Worm (Caenorhabditis elegans): ENCODE data around the gene srz-96.

The srz-96 gene

DNA sequence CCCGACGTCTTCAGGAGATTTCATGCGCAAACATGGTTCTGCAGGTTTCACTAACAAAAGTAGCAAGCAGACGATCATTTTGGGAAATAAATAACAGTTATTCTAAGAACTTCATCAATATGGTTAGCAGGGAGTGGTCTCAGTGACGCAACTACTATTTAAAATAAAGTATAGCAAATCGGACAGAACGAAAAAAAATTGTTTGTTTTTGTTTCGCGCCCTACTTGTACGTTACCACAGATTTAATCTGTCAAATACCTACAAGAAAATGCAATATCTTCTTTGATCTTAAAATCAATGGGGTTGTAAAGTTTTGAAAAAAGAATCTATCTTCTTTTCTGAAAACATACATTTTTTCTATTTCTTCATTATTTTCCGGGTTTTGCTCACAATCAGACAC, at the start of gene srz-96:
srz-96 (plus strand) TSS at position 301 of the 400 bp plus-strand sequence.
- TF ChIP-seq unc-62 (GFP tag; optimal IDR thresholded peaks at IDR 0.05), result no peak

DNA sequence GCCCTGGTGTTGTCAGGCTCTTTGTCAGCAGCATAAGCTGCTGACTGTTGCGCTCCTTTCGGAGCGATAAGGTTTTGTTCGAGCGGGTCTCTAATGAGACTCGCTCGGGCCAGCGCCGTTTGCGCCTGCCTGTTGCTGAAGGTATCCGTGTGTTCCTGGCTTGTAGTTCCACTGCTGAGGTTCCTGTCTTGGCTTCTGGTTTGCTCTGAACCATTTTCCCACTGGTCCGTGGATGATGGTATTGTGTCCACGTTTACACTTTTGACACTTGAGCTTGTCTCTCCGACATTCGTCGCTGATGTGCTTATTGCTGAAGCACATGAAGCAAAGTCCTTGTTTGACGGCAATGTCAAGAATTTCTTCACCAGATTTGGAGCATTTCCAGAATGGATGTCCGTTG, 47.7 kb upstream of the srz-96 start:
- no peak for TF ChIP-seq unc-62 (GFP tag; optimal IDR thresholded peaks at IDR 0.05)

DNA sequence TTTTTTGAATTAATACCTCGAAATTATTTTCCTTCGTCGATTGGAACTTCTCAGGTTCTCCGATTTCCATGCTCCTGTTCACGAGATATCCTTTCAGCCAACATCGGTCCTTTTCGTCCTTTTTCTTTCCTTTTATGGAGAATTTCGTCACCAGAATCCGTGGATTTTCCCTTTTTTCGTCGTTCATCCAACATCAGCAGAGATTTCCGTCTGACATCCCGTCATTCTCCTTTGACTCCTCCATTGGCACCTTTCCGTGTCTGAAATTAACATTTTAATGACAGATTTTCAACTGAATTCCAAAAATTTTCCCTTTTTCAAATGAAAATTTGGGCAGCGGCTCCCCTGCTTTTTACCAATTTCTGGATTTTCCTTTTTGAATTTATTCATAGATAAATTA, 44.1 kb upstream of the srz-96 start:
- TF ChIP-seq unc-62 (GFP tag; optimal IDR thresholded peaks at IDR 0.05), result no peak

DNA sequence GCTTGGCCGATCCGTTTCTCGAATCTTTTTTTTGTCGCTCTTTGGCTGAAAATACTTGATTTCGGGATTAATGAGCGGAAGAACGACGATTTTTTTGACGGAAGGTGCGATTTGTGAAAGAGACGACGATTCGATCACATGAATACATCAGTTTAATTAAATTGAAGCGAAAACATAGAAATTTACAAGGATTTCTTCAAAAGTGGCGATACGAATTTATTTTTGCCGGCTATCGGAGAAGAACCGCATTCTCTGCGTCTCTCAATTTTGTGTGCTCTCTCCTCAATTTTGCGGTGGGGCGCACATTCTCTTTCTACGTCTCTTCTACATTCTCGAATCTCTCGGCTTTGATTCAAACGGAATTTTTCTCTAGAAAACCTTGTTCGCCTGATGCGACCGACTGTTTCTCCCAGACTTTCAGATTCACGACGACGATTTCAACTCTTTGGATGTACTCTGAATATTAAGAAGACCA, 43.6 kb upstream of the srz-96 start, which contains the start of gene F40D4.17:
F40D4.17 (minus strand) TSS at position 51 of the 475 bp plus-strand sequence.
- TF ChIP-seq unc-62 (GFP tag; optimal IDR thresholded peaks at IDR 0.05), result no peak

DNA sequence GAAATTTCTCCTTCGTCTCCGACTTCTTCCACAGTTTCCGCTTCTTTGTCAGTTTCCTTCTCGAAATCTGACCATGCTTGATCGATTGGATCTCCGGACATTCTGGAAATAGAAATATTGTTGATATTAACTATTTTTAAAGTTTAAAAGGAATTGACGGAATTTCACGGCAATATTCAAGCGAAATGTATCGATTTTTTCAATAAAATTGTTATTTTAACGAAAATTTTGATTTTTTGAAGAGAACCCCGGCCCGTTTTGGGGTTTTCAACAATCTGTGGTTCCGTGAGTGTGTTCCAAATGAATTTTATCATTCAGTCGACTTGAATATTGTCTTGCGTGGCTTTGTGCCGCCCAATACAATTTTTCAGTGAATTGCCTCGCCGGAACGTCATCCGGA, 41.9 kb upstream of the srz-96 start, which contains the start of gene F40D4.13:
F40D4.13 (minus strand) TSS at position 101 of the 400 bp plus-strand sequence.
- TF ChIP-seq unc-62 (GFP tag; optimal IDR thresholded peaks at IDR 0.05), result no peak

DNA sequence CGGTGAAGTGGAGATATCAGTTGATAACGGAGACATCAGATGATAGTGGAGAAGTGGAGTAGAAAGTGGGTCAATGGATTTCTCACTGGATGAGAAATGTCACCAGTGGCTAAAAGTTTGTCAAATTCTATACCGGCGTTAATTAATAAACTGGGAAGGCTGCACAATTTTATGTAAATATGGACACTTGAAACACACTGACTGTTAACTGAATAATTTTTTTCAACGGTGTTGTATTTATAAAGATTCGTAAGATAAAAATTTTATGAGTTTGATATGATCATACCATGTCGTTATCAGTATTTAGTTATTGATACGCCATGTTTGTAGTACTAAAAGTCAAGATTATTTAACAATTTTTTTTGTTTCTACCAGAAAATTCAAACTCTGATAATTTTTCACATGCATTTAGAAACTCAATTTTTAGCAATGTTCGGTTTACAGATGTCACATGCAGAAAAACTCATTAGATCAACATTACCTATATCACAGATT, 39.5 kb upstream of the srz-96 start, which contains the start of gene F40D4.12:
F40D4.12 (plus strand) TSS at position 445 of the 495 bp plus-strand sequence.
- TF ChIP-seq unc-62 (GFP tag; optimal IDR thresholded peaks at IDR 0.05), result no peak

DNA sequence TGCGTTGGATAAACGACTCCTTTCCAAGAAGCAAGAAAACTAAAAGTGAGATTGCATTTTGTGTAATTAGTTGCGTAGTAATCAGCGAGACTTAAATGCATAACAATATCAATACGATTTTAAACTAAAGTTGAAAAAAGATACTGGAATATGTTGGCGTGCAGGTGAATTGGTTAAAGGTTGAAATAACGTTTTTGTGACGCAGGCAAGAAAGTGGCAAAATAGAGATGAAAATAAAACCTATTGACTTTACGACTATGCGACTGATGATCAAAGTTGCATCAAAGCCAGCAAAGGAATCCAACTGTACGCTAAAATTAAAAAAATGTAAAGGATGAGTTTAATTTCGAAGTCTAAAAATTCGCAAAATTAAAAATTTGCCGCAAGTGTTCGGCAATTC, 33.6 kb upstream of the srz-96 start, which contains the start of gene srh-102:
srh-102 (minus strand) TSS at position 101 of the 400 bp plus-strand sequence.
- TF ChIP-seq unc-62 (GFP tag; optimal IDR thresholded peaks at IDR 0.05), result no peak

DNA sequence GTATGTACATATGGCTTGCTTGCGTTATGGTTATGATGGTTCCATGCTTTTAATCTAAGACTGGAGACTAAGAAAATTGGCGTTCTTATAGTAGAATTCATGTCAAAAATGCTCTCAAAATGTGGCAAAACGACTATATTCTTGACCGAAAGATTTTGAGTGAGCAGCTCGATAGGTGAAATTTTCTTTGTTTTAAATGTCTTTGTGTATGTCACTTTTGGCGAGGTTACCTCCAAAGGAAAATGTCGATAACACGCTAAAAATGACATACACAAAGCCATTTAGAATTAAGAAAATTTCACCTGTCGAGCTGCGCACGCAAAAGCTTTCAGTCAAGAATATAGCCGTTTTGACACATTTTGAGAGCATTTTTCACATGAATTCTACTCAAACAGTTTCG, 31.6 kb upstream of the srz-96 start, which contains the start of gene srz-66:
srz-66 (minus strand) TSS at position 101 of the 400 bp plus-strand sequence.
- no peak for TF ChIP-seq unc-62 (GFP tag; optimal IDR thresholded peaks at IDR 0.05)

DNA sequence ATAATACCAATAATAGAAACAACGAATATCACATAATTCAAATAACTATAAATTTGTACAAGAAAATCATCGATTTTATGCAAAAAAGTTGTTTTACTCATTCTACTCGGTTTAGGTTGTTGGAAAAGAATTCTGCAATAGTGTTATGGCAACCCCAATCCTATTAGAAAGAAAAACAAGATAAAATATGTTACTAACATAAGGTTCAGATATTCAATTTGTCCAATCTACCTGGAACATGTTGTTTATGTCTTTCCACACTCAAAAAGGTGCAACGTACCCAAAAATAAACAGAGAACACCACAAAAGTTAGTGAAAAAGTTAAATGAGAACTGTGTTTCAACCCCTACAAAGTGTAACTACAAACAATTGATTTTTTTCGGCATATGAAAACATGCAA, 28.2 kb upstream of the srz-96 start, which contains the start of gene srw-51:
srw-51 (minus strand) TSS at position 101 of the 400 bp plus-strand sequence.
- TF ChIP-seq unc-62 (GFP tag; optimal IDR thresholded peaks at IDR 0.05), result no peak

DNA sequence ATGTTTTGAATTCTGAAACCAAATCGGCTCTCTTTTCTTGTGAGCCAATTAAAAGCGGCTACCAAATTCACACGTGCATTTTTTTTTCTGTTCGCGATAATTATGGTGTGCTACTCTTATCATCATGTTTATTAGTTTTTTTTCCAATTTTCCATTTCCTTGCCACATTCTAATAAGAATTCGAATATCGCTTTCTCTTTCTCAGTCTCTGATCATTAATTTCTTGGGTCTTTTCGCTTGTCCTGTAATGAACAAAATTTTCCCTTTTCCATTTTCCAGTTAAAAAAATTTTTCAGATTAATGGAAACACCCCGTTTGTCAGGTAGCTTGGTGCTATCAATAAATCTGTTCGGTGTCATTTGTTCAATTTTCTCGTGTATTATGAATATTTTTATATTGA, 27.5 kb upstream of the srz-96 start, which contains the start of gene srbc-26:
srbc-26 (plus strand) TSS at position 301 of the 400 bp plus-strand sequence.
- TF ChIP-seq unc-62 (GFP tag; optimal IDR thresholded peaks at IDR 0.05), result no peak

DNA sequence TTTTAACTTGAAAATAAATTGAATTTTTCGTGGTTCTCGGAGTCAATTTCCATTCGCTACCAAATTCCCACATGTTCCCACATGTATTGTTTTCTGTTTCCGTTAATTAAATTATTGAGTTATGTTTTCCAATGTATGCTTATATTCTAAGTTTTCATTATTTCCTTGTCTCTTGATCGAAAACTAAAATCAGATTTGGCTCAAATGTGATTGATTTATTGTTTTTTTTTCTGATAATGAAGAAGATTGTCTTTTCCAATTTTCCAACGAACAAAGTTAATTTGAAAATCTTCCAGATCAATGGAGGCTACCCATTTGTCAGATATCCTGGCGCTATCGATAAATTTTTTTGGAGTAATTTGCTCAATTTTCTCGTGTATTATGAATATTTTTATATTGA, 25.3 kb upstream of the srz-96 start, which contains the start of gene srbc-25:
srbc-25 (plus strand) TSS at position 301 of the 400 bp plus-strand sequence.
- TF ChIP-seq unc-62 (GFP tag; optimal IDR thresholded peaks at IDR 0.05), result no peak

DNA sequence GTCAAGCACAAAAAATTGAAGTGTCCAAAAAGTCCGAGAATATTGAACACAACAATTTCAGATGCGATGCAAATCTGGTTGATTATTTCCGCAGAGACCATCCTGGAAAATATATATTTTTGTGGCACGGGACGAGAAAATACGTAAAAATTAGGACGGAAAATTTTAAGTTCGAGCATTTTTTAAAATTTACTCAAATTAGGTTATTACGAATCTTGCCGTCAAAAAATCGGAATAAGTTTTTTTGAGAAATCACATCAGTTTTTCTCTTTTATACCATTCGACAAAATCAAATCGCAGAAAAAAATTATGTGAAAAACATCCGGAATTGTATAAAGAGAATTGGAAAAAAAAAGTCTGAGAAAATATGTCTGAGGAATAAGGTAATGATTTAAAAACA, 21.1 kb upstream of the srz-96 start, which contains the start of gene srsx-1:
srsx-1 (minus strand) TSS at position 101 of the 400 bp plus-strand sequence.
- TF ChIP-seq unc-62 (GFP tag; optimal IDR thresholded peaks at IDR 0.05), result no peak

DNA sequence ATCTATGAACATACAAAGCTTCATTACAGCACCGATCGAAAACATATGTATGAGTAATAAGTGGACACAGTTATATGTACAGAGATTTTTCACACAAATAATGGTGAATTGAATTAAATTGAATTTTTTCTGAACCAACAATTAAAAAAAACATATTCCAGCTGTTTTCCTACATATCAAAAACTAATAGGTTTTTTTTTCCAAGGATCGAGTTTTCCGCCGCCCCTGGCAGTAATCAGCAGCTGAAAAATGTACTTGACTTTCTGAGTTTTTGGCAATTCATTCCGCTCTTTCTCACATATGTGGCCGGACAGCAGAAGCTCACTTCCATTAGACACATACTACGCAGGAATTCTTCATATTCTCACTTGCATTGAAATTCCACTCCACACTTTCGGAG, 20.6 kb upstream of the srz-96 start, which contains the start of gene srh-174:
srh-174 (plus strand) TSS at position 301 of the 400 bp plus-strand sequence.
- no peak for TF ChIP-seq unc-62 (GFP tag; optimal IDR thresholded peaks at IDR 0.05)

DNA sequence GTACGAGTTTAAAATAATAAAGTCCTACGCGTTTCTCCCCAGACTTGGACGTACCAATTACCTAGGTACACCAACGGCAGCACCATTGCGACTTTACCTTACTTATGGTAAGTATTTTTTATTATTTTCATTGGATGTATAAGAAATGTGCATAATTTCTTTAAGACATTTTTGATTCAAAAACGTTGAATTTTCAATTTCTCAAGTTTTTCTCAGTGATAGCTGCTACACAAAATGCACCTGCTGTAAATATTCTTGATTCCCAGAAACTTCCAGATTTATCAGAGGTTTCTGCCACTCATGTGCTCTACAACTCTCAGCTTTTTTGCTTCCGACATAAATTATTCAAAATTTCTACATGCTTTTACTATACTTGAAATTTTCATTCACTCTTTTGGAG, 17.0 kb upstream of the srz-96 start, which contains the start of gene srh-159:
srh-159 (plus strand) TSS at position 301 of the 400 bp plus-strand sequence.
- no peak for TF ChIP-seq unc-62 (GFP tag; optimal IDR thresholded peaks at IDR 0.05)

DNA sequence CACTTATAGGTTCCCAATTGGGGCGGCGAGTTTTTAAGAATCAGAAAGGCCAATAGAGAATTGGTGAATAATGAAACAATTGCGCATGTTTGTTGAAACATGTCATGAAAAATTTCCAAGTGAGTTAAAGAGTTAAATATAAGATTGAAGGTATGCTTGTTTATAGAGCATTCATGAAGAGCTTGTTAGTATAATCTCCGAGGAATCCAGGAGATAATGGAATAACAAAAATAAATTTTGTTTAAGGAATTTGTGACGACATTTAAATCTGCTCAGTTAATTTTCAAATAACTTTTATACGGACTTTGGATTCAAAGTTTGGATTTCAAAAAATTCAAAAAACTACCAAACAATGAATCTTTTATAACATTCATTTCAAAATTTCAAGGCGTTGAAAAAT, 8.6 kb upstream of the srz-96 start, which contains the start of gene str-199:
str-199 (minus strand) TSS at position 101 of the 400 bp plus-strand sequence.
- TF ChIP-seq unc-62 (GFP tag; optimal IDR thresholded peaks at IDR 0.05), result no peak

DNA sequence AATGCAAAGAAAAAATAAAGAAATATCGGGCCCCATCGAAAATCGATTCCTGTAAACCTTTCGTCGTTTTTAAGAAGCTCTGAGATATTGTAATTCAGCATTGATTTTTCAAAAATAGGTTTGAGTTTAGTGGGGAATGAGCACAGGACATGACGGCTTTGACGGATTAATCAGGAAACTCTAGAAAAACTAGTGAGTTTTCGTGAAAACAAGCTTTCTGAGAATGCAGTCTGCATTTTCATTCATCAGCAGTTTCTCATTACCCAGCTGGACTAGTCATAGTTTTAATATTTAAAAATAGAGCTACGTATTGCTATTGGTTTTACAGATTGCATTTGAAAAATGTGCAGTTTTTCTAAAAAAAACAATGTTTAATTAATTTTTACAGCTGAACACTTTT, 6.8 kb upstream of the srz-96 start, which contains the start of gene srz-47:
srz-47 (minus strand) TSS at position 101 of the 400 bp plus-strand sequence.
- TF ChIP-seq unc-62 (GFP tag; optimal IDR thresholded peaks at IDR 0.05), result no peak

DNA sequence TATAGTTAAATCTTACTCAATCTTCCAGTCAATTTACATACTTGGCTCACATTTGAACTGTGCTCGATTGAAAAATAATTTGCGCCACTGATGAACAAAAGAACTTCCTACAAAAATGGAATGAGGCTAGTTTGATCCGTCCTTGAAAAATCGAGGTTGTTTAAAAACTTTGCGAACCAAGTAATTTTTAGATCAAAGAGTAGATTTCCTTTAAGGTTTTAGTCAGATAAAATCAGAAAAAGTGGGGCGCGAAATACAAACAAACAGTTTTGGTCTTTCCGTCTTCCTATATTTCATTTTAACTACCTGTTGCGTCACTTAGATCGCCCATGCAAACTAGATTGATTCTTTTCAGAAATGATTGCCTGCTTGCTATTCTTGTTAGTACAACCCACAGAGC, 2.8 kb downstream of the srz-96 start, which contains the start of gene Y68A4A.10:
Y68A4A.10 (plus strand) TSS at position 301 of the 400 bp plus-strand sequence.
- no peak for TF ChIP-seq unc-62 (GFP tag; optimal IDR thresholded peaks at IDR 0.05)
